Worm (Caenorhabditis elegans): ENCODE measurements around the gene eif-2Bdelta.

eif-2Bdelta gene

DNA sequence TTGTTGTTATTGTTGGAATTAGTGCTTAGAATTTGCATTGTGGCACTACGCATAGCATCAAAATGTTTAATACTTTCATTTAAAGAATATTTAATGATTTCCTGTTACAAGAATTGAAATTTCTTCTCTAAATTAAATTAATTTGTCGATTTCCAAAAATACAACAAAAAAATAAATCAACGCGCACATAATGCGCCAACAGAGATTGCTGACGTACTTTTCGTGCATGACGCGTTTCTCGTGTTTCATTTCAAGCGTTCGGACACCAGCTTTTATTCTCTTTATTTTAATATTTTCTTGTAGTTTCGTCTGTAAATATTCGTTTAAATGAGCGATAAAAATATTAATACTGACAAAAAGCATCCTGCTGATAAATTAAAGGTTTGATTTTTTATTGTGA is at the start of gene eif-2Bdelta:
Gene eif-2Bdelta (plus strand): TSS at position 235 of the 400 bp plus-strand sequence.
- TF ChIP-seq elt-1 (tag; optimal IDR thresholded peaks at IDR 0.05) (no peak), lin-11 (tag; optimal IDR thresholded peaks at IDR 0.05) (no peak), ama-1 (optimal IDR thresholded peaks at IDR 0.05) (no peak), sem-4 (tag; optimal IDR thresholded peaks at IDR 0.05) (no peak), sma-9 (GFP tag; optimal IDR thresholded peaks at IDR 0.05) (peak; percentile 74), sma-9 (tag; optimal IDR thresholded peaks at IDR 0.05) (no peak), aly-2 (tag; optimal IDR thresholded peaks at IDR 0.05) (no peak), ceh-82 (tag; optimal IDR thresholded peaks at IDR 0.05) (no peak), mab-5 (tag; optimal IDR thresholded peaks at IDR 0.05) (peak; percentile 58), nhr-11 (tag; optimal IDR thresholded peaks at IDR 0.05) (no peak), lsy-2 (tag; optimal IDR thresholded peaks at IDR 0.05) (peak; percentile 68 to 80), unc-39 (tag; optimal IDR thresholded peaks at IDR 0.05) (no peak), nhr-237 (tag; optimal IDR thresholded peaks at IDR 0.05) (no peak), unc-62 (GFP tag; optimal IDR thresholded peaks at IDR 0.05) (no peak), zag-1 (tag; optimal IDR thresholded peaks at IDR 0.05) (no peak), elt-3 (tag; optimal IDR thresholded peaks at IDR 0.05) (no peak), blmp-1 (tag; optimal IDR thresholded peaks at IDR 0.05; ENCODE audit: insufficient read depth) (no peak), peb-1 (tag; optimal IDR thresholded peaks at IDR 0.05) (no peak), nhr-77 (tag; optimal IDR thresholded peaks at IDR 0.05) (no peak), nhr-23 (tag; optimal IDR thresholded peaks at IDR 0.05) (no peak), nhr-10 (tag; optimal IDR thresholded peaks at IDR 0.05) (no peak), F13H6.1 (tag; optimal IDR thresholded peaks at IDR 0.05) (peak; percentile 38), nhr-6 (tag; optimal IDR thresholded peaks at IDR 0.05) (no peak), alr-1 (tag; optimal IDR thresholded peaks at IDR 0.05) (no peak), crh-2 (tag; optimal IDR thresholded peaks at IDR 0.05) (peak; percentile 10), fos-1 (tag; optimal IDR thresholded peaks at IDR 0.05) (no peak), ceh-16 (tag; optimal IDR thresholded peaks at IDR 0.05) (no peak), lin-13 (GFP tag; optimal IDR thresholded peaks at IDR 0.05) (no peak), ztf-11 (tag; optimal IDR thresholded peaks at IDR 0.05) (no peak), gmeb-1 (tag; optimal IDR thresholded peaks at IDR 0.05) (peak; percentile 73), C34F6.9 (tag; optimal IDR thresholded peaks at IDR 0.05) (peak; percentile 82), Y55F3AM.14 (GFP tag; optimal IDR thresholded peaks at IDR 0.05) (no peak), ZK546.5 (tag; optimal IDR thresholded peaks at IDR 0.05) (no peak), nhr-21 (tag; optimal IDR thresholded peaks at IDR 0.05) (no peak), R02D3.7 (tag; optimal IDR thresholded peaks at IDR 0.05) (no peak), mbf-1 (tag; optimal IDR thresholded peaks at IDR 0.05) (no peak), nhr-129 (tag; optimal IDR thresholded peaks at IDR 0.05) (no peak), skn-1 (tag; optimal IDR thresholded peaks at IDR 0.05) (no peak), mdl-1 (tag; optimal IDR thresholded peaks at IDR 0.05) (no peak), unc-55 (GFP tag; optimal IDR thresholded peaks at IDR 0.05) (no peak), ztf-4 (tag; optimal IDR thresholded peaks at IDR 0.05) (no peak), egl-27 (tag; optimal IDR thresholded peaks at IDR 0.05) (no peak), nhr-12 (tag; optimal IDR thresholded peaks at IDR 0.05) (no peak), lin-39 (tag; optimal IDR thresholded peaks at IDR 0.05) (no peak), nhr-25 (tag; optimal IDR thresholded peaks at IDR 0.05) (peak; percentile 39), dmd-4 (tag; optimal IDR thresholded peaks at IDR 0.05) (no peak), snpc-4 (tag; optimal IDR thresholded peaks at IDR 0.05) (peak; percentile 51), ztf-1 (GFP tag; conservative IDR thresholded peaks at IDR 0.05) (no peak), sma-3 (GFP tag; optimal IDR thresholded peaks at IDR 0.05) (peak; percentile 46)
